Worm (Caenorhabditis elegans): ENCODE measurements around the gene unc-53.

- TF ChIP-seq R02D3.7 (tag; optimal IDR thresholded peaks at IDR 0.05) = no peak
- no peak for TF ChIP-seq nhr-25 (tag; optimal IDR thresholded peaks at IDR 0.05)
- no peak for TF ChIP-seq ceh-82 (tag; optimal IDR thresholded peaks at IDR 0.05)
- no peak for TF ChIP-seq sma-3 (GFP tag; optimal IDR thresholded peaks at IDR 0.05)
- no peak for TF ChIP-seq snpc-4 (tag; optimal IDR thresholded peaks at IDR 0.05)
- TF ChIP-seq nhr-21 (tag; optimal IDR thresholded peaks at IDR 0.05) = no peak
- no peak for TF ChIP-seq nhr-237 (tag; optimal IDR thresholded peaks at IDR 0.05)
- TF ChIP-seq mab-5 (tag; optimal IDR thresholded peaks at IDR 0.05) = no peak
- no peak for TF ChIP-seq lsy-2 (tag; optimal IDR thresholded peaks at IDR 0.05)
- no peak for TF ChIP-seq nhr-11 (tag; optimal IDR thresholded peaks at IDR 0.05)
- no peak for TF ChIP-seq mdl-1 (tag; optimal IDR thresholded peaks at IDR 0.05)
- TF ChIP-seq ceh-16 (tag; optimal IDR thresholded peaks at IDR 0.05) = no peak
- no peak for TF ChIP-seq F13H6.1 (tag; optimal IDR thresholded peaks at IDR 0.05)
- TF ChIP-seq unc-62 (GFP tag; optimal IDR thresholded peaks at IDR 0.05) = no peak
These were observed 21.9 kb upstream of the unc-53 start, which contains the start of gene glb-4 for ce11 chrII:11111107-11111506.
